Fruit fly (Drosophila melanogaster) ovary, adult (tissue): ENCODE data around the gene Syt1.

Experiments
- CG17801 ChIP-seq: fragments of 200-800 bp; optimal IDR thresholded peaks from 2 replicates; lab custom pipeline; 2019; ENCODE audit warnings: missing biosample characterization, mild to moderate bottlenecking, missing genetic modification characterization, moderate library complexity; ENCODE audit not compliant: partially characterized antibody

The Syt1 gene

DNA sequence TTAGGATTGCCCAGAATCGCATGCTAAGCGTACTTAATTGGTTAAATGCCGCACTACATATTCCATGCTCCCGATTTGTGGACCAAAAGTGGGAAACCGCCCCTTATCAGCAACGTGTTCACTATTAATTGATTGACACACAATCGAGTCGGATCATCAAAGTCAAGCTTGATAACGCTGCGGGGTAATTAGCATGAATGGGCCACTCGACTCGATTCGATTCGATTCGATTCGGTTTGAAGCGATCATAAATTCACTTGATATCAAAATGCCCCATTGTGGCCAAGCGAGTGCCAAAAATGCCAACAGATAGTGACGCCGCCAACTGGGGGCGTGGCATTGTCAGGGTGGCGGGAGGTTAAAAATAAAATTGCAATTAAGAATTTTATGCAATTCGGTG, 7.8 kb upstream of the Syt1 start:
- no peak for TF ChIP-seq CG17801 (GFP tag; lab: Kevin White, UChicago)

DNA sequence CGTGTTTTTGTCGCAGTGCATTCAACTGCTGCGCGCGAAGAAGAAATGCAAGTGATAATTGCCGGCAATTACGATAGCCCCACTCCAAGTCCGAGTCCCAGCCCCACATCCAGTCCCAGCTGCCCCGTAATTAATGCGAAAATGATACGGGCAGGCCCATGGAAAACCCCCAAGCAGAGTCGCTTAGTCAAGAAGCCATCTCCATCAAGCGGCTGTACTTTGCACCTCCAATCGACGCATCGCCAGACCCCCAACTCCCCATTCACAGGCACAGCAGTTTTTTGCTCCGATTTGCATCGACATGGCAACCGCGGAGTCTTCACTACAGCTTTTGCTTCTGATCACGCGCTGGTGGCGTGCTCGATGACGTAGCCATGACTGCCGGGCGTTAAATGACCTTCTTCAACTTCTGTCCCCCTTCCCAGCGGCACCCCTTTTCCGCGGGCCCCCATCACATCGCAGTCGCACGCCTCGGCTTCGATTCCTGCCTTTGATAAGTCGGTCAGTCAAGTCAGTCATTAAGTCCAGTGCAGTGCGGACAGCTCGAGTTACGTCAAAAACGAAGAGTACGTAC, 6.5 kb upstream of the Syt1 start:
- no peak for TF ChIP-seq CG17801 (GFP tag; lab: Kevin White, UChicago)

DNA sequence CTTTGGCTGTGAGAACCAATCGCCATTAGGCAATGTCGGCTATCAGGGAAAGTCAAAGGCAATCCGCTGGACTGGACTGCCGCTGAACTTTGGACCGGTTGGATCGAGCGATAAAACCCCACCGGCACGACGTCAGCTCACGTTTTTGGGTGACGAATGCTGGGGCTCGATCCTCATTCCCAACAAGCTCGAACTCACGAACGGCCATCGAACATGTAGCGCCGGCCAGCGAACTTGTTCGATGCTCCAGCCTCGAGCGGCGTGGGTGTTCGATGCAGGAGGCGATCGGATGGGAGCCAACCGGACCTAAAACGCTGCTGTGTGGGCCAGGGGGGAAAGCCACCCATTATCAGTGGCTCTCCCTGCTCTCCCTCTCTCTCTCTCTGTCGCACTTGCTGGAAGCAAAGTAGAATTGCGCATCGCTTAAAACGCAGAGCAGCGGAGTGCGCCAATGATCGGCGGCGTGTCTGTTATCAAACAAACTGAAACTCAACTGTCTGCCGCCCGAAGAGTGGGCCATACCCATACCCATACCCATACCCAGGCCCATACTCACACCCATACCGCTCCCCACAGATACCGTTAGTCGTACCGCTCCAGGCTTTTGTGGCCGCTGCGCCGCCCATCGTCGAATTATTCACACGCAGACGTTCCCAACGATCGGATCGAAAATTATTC, 5.0 kb upstream of the Syt1 start, which contains the start of gene daw:
Gene daw, plus strand, starts transcription at position 628 of the 678 bp plus-strand sequence.
- TF ChIP-seq CG17801 (GFP tag; lab: Kevin White, UChicago), result no peak

DNA sequence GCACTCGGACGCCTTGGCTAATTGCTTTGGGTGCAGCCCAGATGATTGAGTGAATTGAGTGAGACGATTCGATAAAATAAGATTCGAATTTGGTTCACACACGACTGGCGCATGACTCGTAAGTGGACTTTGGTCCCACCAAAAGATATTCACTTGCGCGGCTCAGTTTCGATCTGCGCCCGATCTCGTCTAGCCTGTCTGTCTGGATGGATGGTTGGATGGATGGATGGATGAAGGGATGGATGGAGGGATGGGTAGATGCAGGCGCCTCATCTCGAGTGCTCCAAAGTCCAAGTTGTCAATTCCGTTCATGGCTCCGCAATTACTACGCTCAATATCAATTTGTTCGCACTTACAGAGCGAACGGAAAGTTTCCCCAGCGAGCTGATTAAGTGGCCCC, 2.7 kb upstream of the Syt1 start:
- no peak for TF ChIP-seq CG17801 (GFP tag; lab: Kevin White, UChicago)

DNA sequence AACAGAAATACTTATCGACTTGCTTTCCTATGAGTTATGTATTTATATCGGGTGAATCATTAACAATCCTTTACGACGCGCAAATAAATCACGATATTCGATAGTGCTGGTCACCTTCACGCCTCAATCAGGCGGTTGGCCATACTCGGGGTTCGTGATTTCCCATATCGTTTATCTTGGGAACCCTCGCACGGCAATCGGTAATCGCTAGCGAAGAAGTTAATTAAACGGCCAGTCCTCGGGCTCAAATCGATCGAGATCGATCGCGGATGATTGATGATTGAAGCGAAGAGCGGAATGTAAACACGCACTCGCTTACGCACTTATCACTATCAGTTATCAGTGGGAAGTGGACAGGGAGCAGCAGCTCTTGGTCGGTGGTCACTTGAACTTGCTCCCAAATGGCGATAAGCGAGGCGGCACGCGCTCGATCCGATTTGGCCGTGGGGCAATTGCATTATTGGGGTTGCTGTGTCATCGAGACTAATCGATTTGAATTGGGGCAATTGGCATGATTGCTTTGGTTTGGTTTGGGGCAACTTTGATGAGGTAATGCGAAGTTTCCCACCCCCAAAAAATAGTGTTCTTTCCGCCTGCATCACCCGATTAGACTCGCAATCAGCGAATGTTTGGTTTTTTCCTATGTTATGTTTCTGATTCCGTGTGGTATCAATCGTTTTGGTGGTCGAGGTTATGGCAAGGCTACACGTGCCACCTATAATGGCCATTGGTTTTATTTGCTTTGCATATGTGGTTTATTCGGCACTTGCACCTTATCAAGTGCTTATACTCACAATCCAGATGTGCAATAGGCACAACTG, 1.4 kb upstream of the Syt1 start:
- no peak for TF ChIP-seq CG17801 (GFP tag; lab: Kevin White, UChicago)

DNA sequence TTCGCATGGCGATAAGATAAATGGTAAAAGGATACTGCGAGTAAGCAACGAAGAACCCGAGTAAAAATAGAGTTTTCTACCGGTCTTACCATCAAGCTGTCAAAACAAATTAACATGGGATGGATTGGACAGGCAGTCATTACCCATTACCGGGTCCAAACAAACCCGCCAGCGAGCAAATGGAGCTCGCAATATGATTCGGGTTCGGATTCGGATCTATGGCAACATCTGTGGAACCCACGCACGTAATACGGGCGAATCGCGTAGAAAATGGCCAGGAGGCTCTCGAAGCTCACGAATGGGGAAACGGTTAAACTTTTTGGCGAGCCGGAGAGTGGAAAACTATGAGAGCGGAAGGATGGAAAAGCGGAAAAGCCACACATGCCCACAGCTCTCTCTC, 2.6 kb downstream of the Syt1 start:
- no peak for TF ChIP-seq CG17801 (GFP tag; lab: Kevin White, UChicago)

DNA sequence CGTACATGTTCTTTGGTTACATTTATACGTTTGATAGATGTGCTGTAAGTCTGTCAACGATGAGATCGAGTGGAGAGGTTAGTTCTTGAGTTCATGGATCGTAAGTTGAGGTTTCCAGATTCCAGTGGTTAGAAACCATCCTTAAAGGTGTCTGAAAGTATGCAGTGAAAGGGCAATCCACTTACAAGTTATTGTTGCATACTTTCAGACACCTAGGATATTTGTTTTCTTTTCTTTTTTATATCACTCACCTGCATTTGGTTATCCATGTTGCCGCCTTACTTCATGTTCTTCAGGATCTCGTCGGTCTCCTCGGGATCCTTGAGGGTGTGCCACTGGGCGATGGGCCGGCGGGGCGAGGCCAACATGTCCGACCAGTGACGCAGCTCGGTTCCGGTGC, 17.0 kb downstream of the Syt1 start:
- TF ChIP-seq CG17801 (GFP tag; lab: Kevin White, UChicago), result no peak

DNA sequence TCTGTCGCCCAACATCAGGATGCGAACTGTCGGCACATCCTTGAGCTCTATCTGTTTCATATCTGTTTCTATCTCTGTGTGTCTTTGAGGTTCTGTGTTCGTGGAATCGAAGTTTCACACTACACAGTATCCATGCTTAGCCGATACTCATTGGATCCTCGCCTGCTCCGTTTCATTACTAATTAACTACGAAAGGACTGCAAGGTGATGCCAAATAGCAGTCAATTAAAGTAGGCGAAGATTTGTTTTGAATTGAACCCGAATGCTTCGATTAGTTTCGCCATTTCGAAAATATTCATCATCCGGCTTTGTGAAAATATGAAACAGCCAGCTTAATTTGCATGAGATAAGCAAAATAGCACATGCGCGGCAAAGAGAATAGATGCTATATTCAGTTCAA, 28.1 kb downstream of the Syt1 start, which contains the start of gene CG15399:
Gene CG15399, minus strand, starts transcription at position 101 of the 400 bp plus-strand sequence.
- no peak for TF ChIP-seq CG17801 (GFP tag; lab: Kevin White, UChicago)

DNA sequence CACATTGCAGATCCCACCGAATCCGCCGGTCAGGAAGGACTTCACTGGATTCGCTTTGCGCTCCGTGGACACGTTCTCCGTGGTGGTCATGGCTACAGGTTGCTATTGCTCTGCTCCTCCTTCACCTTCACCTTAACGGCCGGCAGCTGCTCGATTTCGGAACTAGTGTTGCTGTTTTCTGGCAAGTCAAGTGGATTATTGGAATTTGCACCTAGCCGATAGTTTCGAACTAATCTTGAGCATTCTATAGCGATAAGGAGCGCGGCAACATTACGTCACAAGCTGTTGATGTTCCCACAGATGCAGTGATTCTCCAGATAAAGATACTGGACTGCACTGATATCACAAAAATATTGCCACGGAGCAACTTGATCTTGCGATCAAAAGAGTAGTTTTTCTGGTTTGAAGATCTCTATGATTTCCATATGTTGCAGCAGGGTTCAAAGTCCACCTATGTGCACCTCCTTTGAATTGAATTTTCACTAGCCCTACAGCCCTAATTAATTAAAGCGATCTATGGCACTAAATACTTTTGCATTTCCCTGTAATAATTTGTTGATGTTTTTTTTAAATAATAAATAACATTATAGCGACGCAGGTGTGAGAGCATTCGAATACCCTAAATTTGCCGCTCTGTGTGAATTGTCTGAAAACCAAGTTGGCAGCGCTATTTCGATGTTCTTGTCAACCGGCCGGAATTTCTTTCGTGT, 30.1 kb downstream of the Syt1 start, which contains the start of the genes colt and HINT1:
Gene colt, minus strand, starts transcription at position 594 of the 710 bp plus-strand sequence.
Gene HINT1, plus strand, starts transcription at position 660 of the 710 bp plus-strand sequence.
- TF ChIP-seq CG17801 (GFP tag; lab: Kevin White, UChicago), result peak; percentile 55

DNA sequence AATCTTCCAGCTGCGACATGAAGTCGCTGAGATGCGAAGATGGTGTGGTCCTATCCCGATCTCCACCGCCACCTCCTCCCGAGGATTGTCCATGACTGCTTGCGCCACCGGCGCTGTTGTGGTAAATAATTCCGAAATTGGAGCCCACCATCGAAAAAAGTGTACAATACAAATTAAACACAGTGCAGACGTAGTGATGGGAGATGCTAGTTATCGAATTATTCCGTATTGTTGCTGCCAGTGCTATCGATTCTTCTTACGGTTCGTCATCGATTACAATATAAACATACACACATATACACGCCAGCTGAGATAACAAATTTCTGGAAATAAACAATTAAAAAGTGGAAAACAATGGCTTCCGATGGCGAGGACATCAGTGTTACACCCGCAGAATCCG, 32.2 kb downstream of the Syt1 start, which contains the start of the genes Taf10b and Taf10:
Gene Taf10b, minus strand, starts transcription at position 219 of the 400 bp plus-strand sequence.
Gene Taf10, plus strand, starts transcription at position 264 of the 400 bp plus-strand sequence.
- TF ChIP-seq CG17801 (GFP tag; lab: Kevin White, UChicago), result peak; percentile 28

DNA sequence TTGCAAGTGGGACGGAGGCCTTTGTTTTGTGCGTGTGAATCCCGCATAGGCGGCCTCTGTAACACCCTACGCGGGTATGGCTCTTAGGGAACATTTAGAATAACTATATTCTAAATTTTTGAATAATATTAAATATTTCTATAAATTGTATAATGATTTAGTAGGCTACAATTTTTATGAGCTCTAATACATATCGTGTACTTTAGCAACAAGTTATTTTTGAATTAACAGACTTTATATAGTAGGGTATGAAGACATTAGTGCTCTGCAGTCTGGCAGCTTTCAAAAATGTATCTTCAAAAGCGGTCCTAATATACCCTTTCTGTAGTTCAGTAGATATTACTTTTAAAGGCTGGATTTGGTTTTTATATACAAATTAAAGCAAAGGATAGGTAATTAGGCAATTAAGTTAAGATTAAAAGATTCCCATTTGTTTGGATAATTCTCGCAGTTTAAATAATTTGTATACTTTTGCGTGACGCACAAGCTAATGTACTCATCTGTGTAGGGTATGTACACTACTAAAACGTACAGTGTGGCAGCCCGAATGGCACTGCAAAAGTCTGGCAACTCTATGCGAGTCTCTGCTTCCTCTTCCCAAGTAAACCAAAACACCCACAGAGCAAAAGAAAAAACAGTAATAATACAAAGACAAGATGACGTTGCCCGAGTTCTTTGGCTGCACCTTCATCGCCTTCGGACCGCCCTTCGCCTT, 34.0 kb downstream of the Syt1 start, which contains the start of the genes Snx21 and aph-1:
Gene Snx21, minus strand, starts transcription at position 7 of the 715 bp plus-strand sequence.
Gene aph-1, plus strand, starts transcription at position 575 of the 715 bp plus-strand sequence.
- peak; percentile 93 for TF ChIP-seq CG17801 (GFP tag; lab: Kevin White, UChicago)

DNA sequence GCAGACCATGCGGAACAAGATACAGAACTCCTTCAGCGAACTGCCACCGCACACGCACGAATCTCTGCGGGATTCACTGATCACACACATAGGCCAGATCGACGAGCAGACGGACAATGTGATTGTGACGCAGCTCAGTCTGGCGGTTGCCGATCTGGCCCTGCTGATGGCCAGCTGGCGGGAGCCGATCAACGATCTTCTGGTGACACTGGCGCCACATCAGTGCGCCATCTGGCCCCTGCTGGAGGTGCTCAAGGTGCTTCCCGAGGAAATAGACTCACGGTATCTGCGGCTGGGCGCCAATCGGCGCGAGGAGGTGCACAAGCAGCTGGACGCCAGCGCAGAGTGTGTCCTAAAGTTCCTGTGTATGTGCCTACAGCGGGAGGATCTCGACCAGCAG, 39.5 kb downstream of the Syt1 start:
- no peak for TF ChIP-seq CG17801 (GFP tag; lab: Kevin White, UChicago)

DNA sequence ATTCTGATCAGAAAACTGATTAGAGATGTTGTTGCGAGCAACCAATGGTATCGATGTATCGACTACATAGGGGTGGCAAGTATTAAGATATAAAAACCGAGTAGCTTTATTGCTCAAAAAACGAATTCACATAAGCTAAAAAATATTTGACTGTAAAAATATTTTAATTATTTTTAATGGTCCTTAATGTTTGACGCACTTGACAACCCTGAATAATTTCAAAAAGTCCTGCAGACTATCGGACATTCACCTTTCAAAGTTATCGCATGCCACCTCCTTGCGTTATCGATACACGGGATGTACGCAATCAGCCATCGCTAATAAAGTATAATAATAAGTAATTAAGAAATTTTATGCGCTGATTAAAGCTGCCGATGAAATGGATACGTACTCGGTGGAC, 40.1 kb downstream of the Syt1 start, which contains the start of the genes HemK2, Snapin and Tnpo-SR:
Gene HemK2, minus strand, starts transcription at position 24 of the 400 bp plus-strand sequence.
Gene Snapin, minus strand, starts transcription at position 24 of the 400 bp plus-strand sequence.
Gene Tnpo-SR, plus strand, starts transcription at position 271 of the 400 bp plus-strand sequence.
- peak; percentile 92 for TF ChIP-seq CG17801 (GFP tag; lab: Kevin White, UChicago)
